Fruit fly (Drosophila melanogaster) whole organism, adult: ENCODE data around the gene eys.

Experiments used
- CG11617 ChIP-seq: fragments of 200-800 bp; sonication (Bioruptor generic); optimal IDR thresholded peaks from 2 replicates; lab custom pipeline; 2017; ENCODE audit warnings: mild to moderate bottlenecking, missing biosample characterization, missing genetic modification reagents, missing genetic modification characterization
- CG14711 ChIP-seq: fragments of 200-800 bp; sonication (Bioruptor generic); optimal IDR thresholded peaks from 2 replicates; lab custom pipeline; 2018; ENCODE audit warnings: missing biosample characterization, mild to moderate bottlenecking, missing genetic modification characterization, moderate library complexity
- CG1620 ChIP-seq: fragments of 200-800 bp; sonication (Bioruptor generic); optimal IDR thresholded peaks from 2 replicates; lab custom pipeline; 2016; ENCODE audit warnings: missing biosample characterization, missing genetic modification characterization
- CG33017 ChIP-seq: fragments of 200-800 bp; sonication (Bioruptor generic); optimal IDR thresholded peaks from 2 replicates; lab custom pipeline; 2018; ENCODE audit warnings: missing biosample characterization, mild to moderate bottlenecking, missing genetic modification characterization, moderate library complexity
- CG7101 ChIP-seq: fragments of 200-800 bp; sonication (Bioruptor generic); optimal IDR thresholded peaks from 2 replicates; lab custom pipeline; 2018; ENCODE audit warnings: missing biosample characterization, mild to moderate bottlenecking, missing genetic modification characterization, moderate library complexity
- Mnt ChIP-seq: fragments of 200-800 bp; sonication (Bioruptor generic); optimal IDR thresholded peaks from 2 replicates; lab custom pipeline; 2016; ENCODE audit warnings: missing biosample characterization, mild to moderate bottlenecking, missing genetic modification characterization
- bab1 ChIP-seq: fragments of 200-800 bp; sonication (Bioruptor generic); optimal IDR thresholded peaks from 3 replicates; lab custom pipeline; 2019; ENCODE audit warnings: missing biosample characterization, mild to moderate bottlenecking, missing genetic modification characterization, moderate library complexity
- kay ChIP-seq: fragments of 200-800 bp; sonication (Bioruptor generic); peaks from one replicate; lab custom pipeline; 2016; ENCODE audit warnings: missing biosample characterization, missing genetic modification characterization, borderline replicate concordance
- pad ChIP-seq: fragments of 200-800 bp; sonication (Bioruptor generic); optimal IDR thresholded peaks from 3 replicates; lab custom pipeline; 2017; ENCODE audit warnings: missing biosample characterization, missing genetic modification characterization, mild to moderate bottlenecking, moderate library complexity, missing genetic modification reagents
- tj ChIP-seq: fragments of 200-800 bp; sonication (Bioruptor generic); optimal IDR thresholded peaks from 3 replicates; lab custom pipeline; 2017; ENCODE audit warnings: missing biosample characterization, mild to moderate bottlenecking, missing genetic modification characterization, moderate library complexity

DNA sequence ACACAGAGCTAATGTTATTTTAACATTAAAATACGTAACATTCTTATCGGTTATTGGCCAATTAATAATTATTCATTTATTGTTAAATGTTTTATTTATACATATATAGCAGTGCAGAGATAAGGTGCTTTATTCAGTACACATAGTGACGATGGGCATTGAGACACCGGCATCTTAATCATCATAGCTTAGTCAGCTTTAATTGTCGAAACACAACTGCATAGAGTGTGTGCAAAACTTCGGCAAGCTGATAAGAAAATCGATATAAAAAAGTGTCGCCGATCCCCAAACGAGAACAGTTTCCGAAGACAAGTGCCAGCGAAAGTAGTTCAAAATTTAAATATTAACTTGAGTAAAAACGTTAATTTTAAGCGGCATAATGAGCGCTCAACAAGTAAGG, 3.8 kb upstream of the eys start, which contains the start of gene CG16995:
- TF ChIP-seq pad (GFP tag; lab: Kevin White, UChicago) = no peak
- no peak for TF ChIP-seq tj (GFP tag; lab: Kevin White, UChicago)
- TF ChIP-seq CG1620 = no peak
- TF ChIP-seq kay (GFP tag; lab: Kevin White, UChicago) = no peak
- TF ChIP-seq CG11617 (GFP tag; lab: Kevin White, UChicago) = no peak
- no peak for TF ChIP-seq Mnt (GFP tag; lab: Kevin White, UChicago)
- TF ChIP-seq CG33017 (tag; lab: Kevin White, UChicago) = no peak
- no peak for TF ChIP-seq CG7101 (tag; lab: Kevin White, UChicago)
- no peak for TF ChIP-seq bab1 (GFP tag; lab: Kevin White, UChicago)
- no peak for TF ChIP-seq CG14711 (tag; lab: Kevin White, UChicago)
